Worm (Caenorhabditis elegans) whole organism, L1 larva: Measurements from ENCODE around the gene srh-15.

Experiments
- C04F5.9 ChIP-seq: sonication (generic microtip); optimal IDR thresholded peaks from 2 replicates; lab custom pipeline; 2016; ENCODE audit warnings: missing genetic modification characterization, missing compliant biosample characterization
- C16A3.4 ChIP-seq: fragments of 150-350 bp; optimal IDR thresholded peaks from 2 replicates; lab custom pipeline; 2014; ENCODE audit warnings: missing biosample characterization, missing genetic modification characterization
- C34B4.2 ChIP-seq: sonication (generic microtip); optimal IDR thresholded peaks from 2 replicates; lab custom pipeline; 2017; ENCODE audit warnings: mild to moderate bottlenecking, missing genetic modification characterization, missing compliant biosample characterization
- Y116A8C.19 ChIP-seq: sonication (generic microtip); optimal IDR thresholded peaks from 2 replicates; lab custom pipeline; 2016; ENCODE audit warnings: missing compliant biosample characterization, missing genetic modification characterization, borderline replicate concordance
- alr-1 ChIP-seq: fragments of 200-800 bp; sonication (Bioruptor generic); optimal IDR thresholded peaks from 2 replicates; lab custom pipeline; 2018; ENCODE audit warnings: borderline replicate concordance, mild to moderate bottlenecking, missing genetic modification characterization, missing compliant biosample characterization
- aly-2 ChIP-seq: fragments of 150-350 bp; optimal IDR thresholded peaks from 2 replicates; lab custom pipeline; 2014; ENCODE audit warnings: missing biosample characterization, missing genetic modification characterization
- blmp-1 ChIP-seq: fragments of 150-350 bp; optimal IDR thresholded peaks from 2 replicates; lab custom pipeline; 2014; ENCODE audit warnings: missing biosample characterization, missing genetic modification characterization
- dsc-1 ChIP-seq: sonication (generic microtip); optimal IDR thresholded peaks from 2 replicates; lab custom pipeline; 2016; ENCODE audit warnings: mild to moderate bottlenecking, missing genetic modification characterization, missing compliant biosample characterization
- efl-3 ChIP-seq: fragments of 200-800 bp; sonication (Bioruptor generic); optimal IDR thresholded peaks from 2 replicates; lab custom pipeline; 2018; ENCODE audit warnings: mild to moderate bottlenecking, missing genetic modification characterization, missing compliant biosample characterization
- egl-13 ChIP-seq: sonication (generic microtip); optimal IDR thresholded peaks from 2 replicates; lab custom pipeline; 2016; ENCODE audit warnings: missing genotype, missing genetic modification reagents, missing genetic modification characterization, missing compliant biosample characterization
- egl-27 ChIP-seq, 2 experiments: fragments of 150-350 bp in 1 of 2; sonication (generic microtip); optimal IDR thresholded peaks; 3 replicates each; lab custom pipeline; 2017 to 2018; ENCODE audit warnings: missing biosample characterization in 2 of 2, missing genetic modification characterization in 2 of 2, missing genetic modification reagents in 2 of 2
- elt-2 ChIP-seq: sonication (generic microtip); optimal IDR thresholded peaks from 2 replicates; lab custom pipeline; 2016; ENCODE audit warnings: missing genetic modification characterization, mild to moderate bottlenecking, inconsistent platforms, missing compliant biosample characterization, missing genetic modification reagents
- elt-3 ChIP-seq, 6 experiments: fragments of 150-350 bp in 1 of 6; sonication (generic microtip); optimal IDR thresholded peaks; 2 replicates each; lab custom pipeline; 2017 to 2018; ENCODE audit warnings: missing biosample characterization in 6 of 6, missing genetic modification characterization in 6 of 6, inconsistent platforms in 1 of 6
- fkh-4 ChIP-seq: sonication (generic microtip); optimal IDR thresholded peaks from 2 replicates; lab custom pipeline; 2016; ENCODE audit warnings: missing compliant biosample characterization, missing genetic modification characterization, borderline replicate concordance
- fos-1 ChIP-seq: fragments of 150-350 bp; optimal IDR thresholded peaks from 2 replicates; lab custom pipeline; 2014; ENCODE audit warnings: missing biosample characterization, missing genetic modification characterization
- grh-1 ChIP-seq: fragments of 200-800 bp; sonication (Bioruptor generic); IDR thresholded peaks from 2 replicates; pipeline ENCODE4 v1.3.6; 2022; ENCODE audit warnings: missing genetic modification reagents, missing genetic modification characterization, missing compliant biosample characterization
- hlh-4 ChIP-seq: sonication (generic microtip); optimal IDR thresholded peaks from 2 replicates; lab custom pipeline; 2016; ENCODE audit warnings: mild to moderate bottlenecking, missing genetic modification characterization, missing compliant biosample characterization
- irx-1 ChIP-seq: sonication (generic microtip); optimal IDR thresholded peaks from 2 replicates; lab custom pipeline; 2016; ENCODE audit warnings: missing genetic modification characterization, missing compliant biosample characterization
- isw-1 ChIP-seq: fragments of 200-800 bp; sonication (Bioruptor generic); IDR thresholded peaks from 2 replicates; pipeline ENCODE4 v1.3.6; 2022; ENCODE audit warnings: missing genetic modification characterization, missing compliant biosample characterization
- lin-39 ChIP-seq: fragments of 150-350 bp; optimal IDR thresholded peaks from 2 replicates; lab custom pipeline; 2014; ENCODE audit warnings: missing biosample characterization, missing genetic modification reagents, missing genetic modification characterization
- lsy-2 ChIP-seq, 2 experiments: fragments of 150-350 bp; optimal IDR thresholded peaks; 2 replicates each; lab custom pipeline; 2014; ENCODE audit warnings: missing biosample characterization in 2 of 2, missing genetic modification characterization in 2 of 2
- mef-2 ChIP-seq: fragments of 150-350 bp; optimal IDR thresholded peaks from 2 replicates; lab custom pipeline; 2014; ENCODE audit warnings: missing biosample characterization, missing genetic modification characterization
- mep-1 ChIP-seq: fragments of 150-350 bp; optimal IDR thresholded peaks from 2 replicates; lab custom pipeline; 2014; ENCODE audit warnings: missing biosample characterization, missing genetic modification characterization
- nhr-12 ChIP-seq: sonication (generic microtip); optimal IDR thresholded peaks from 2 replicates; lab custom pipeline; 2017; ENCODE audit warnings: missing biosample characterization, missing genetic modification characterization
- nhr-28 ChIP-seq: fragments of 150-350 bp; optimal IDR thresholded peaks from 2 replicates; lab custom pipeline; 2014; ENCODE audit warnings: missing biosample characterization, missing genetic modification characterization
- nhr-71 ChIP-seq: sonication (generic microtip); optimal IDR thresholded peaks from 2 replicates; lab custom pipeline; 2016; ENCODE audit warnings: mild to moderate bottlenecking, missing genetic modification characterization, moderate library complexity, missing compliant biosample characterization
- pag-3 ChIP-seq: sonication (generic microtip); optimal IDR thresholded peaks from 2 replicates; lab custom pipeline; 2017; ENCODE audit warnings: missing genetic modification characterization, mild to moderate bottlenecking, missing compliant biosample characterization, antibody characterized with exemption, borderline replicate concordance; ENCODE audit not compliant: insufficient read depth
- pqm-1 ChIP-seq: sonication (generic microtip); optimal IDR thresholded peaks from 3 replicates; lab custom pipeline; 2017; ENCODE audit warnings: missing biosample characterization, missing genetic modification characterization
- rnt-1 ChIP-seq: sonication (generic microtip); optimal IDR thresholded peaks from 2 replicates; lab custom pipeline; 2016; ENCODE audit warnings: mild to moderate bottlenecking, missing genetic modification characterization, moderate library complexity, missing compliant biosample characterization
- skn-1 ChIP-seq: fragments of 150-350 bp; optimal IDR thresholded peaks from 2 replicates; lab custom pipeline; 2014; ENCODE audit warnings: missing biosample characterization, missing genetic modification characterization
- snu-23 ChIP-seq: sonication (generic microtip); optimal IDR thresholded peaks from 2 replicates; lab custom pipeline; 2016; ENCODE audit warnings: missing genetic modification characterization, missing compliant biosample characterization
- sox-4 ChIP-seq: sonication (generic microtip); optimal IDR thresholded peaks from 2 replicates; lab custom pipeline; 2016; ENCODE audit warnings: missing genetic modification characterization, missing compliant biosample characterization
- sptf-1 ChIP-seq: fragments of 150-350 bp; optimal IDR thresholded peaks from 2 replicates; lab custom pipeline; 2014; ENCODE audit warnings: missing biosample characterization, missing genetic modification characterization
- tbx-2 ChIP-seq: sonication (generic microtip); optimal IDR thresholded peaks from 2 replicates; lab custom pipeline; 2016; ENCODE audit warnings: missing genetic modification characterization, missing compliant biosample characterization
- unc-130 ChIP-seq: fragments of 150-350 bp; optimal IDR thresholded peaks from 2 replicates; lab custom pipeline; 2017; ENCODE audit warnings: missing biosample characterization, missing genetic modification characterization, inconsistent platforms
- unc-30 ChIP-seq: sonication (generic microtip); optimal IDR thresholded peaks from 2 replicates; lab custom pipeline; 2017; ENCODE audit warnings: missing biosample characterization, missing genetic modification characterization
- unc-62 ChIP-seq: fragments of 150-350 bp; optimal IDR thresholded peaks from 2 replicates; lab custom pipeline; 2014; ENCODE audit warnings: missing biosample characterization, missing genetic modification reagents, missing genetic modification characterization
- unc-98 ChIP-seq: fragments of 200-800 bp; sonication (Bioruptor generic); IDR thresholded peaks from 2 replicates; pipeline ENCODE4 v1.3.6; 2022; ENCODE audit warnings: missing genetic modification characterization, missing compliant biosample characterization
- vab-15 ChIP-seq: sonication (generic microtip); optimal IDR thresholded peaks from 2 replicates; lab custom pipeline; 2017; ENCODE audit warnings: missing genotype, mild to moderate bottlenecking, missing genetic modification characterization, missing compliant biosample characterization
- zag-1 ChIP-seq: fragments of 150-350 bp; optimal IDR thresholded peaks from 2 replicates; lab custom pipeline; 2014; ENCODE audit warnings: missing biosample characterization, missing genetic modification characterization
- ztf-11 ChIP-seq, 2 experiments: sonication (generic microtip); optimal IDR thresholded peaks; 2 replicates each; lab custom pipeline; 2016 to 2017; ENCODE audit warnings: missing genetic modification characterization in 2 of 2, missing biosample characterization in 1 of 2, missing compliant biosample characterization in 1 of 2
- ztf-4 ChIP-seq: fragments of 150-350 bp; optimal IDR thresholded peaks from 2 replicates; lab custom pipeline; 2014; ENCODE audit warnings: missing biosample characterization, missing genetic modification characterization

The srh-15 gene

DNA sequence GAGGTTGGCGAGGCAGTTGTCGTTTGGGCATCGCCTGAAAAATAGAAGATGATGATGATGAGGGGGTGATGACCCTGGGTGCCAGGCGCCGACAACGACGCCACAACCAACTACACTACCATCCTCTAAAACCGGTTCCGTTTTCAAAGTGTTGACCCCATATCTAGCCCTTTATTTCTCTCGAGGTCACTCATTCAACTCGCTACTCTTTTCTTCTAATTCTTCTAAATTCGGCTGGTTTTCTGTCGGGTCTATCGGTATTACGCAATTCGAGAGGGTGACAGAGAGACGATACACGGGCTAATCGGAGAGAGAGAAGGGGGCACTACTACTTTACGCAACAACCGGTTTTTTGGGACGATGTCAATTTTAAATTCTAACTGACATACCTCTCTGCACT, 50.6 kb downstream of the srh-15 start (continued):
- TF ChIP-seq isw-1 (GFP tag; lab: Robert Waterston, UW) (no peak), nhr-71 (tag; lab: Kevin White, UChicago) (peak; percentile 86), egl-13 (no peak), nhr-28 (no peak), sox-4 (tag; lab: Kevin White, UChicago) (no peak), nhr-12 (tag; lab: Kevin White, UChicago) (no peak), lin-39 (no peak), ztf-11 (tag; optimal IDR thresholded peaks at IDR 0.05; lab: Kevin White, UChicago) (no peak), irx-1 (tag; lab: Kevin White, UChicago) (peak; percentile 62), tbx-2 (peak; percentile 55), zag-1 (tag; lab: Kevin White, UChicago) (no peak), elt-2 (no peak), fos-1 (tag; lab: Kevin White, UChicago) (peak; percentile 66), pag-3 (no peak), snu-23 (GFP tag; lab: Kevin White, UChicago) (peak; percentile 92), C04F5.9 (tag; lab: Kevin White, UChicago) (peak; percentile 2), C34B4.2 (tag; lab: Kevin White, UChicago) (no peak), efl-3 (GFP tag; lab: Kevin White, UChicago) (peak; percentile 13), pqm-1 (tag; lab: Kevin White, UChicago) (no peak), blmp-1 (tag; lab: Kevin White, UChicago) (peak; percentile 95), alr-1 (no peak), hlh-4 (tag; lab: Kevin White, UChicago) (no peak), mef-2 (tag; lab: Kevin White, UChicago) (no peak), ztf-4 (tag; lab: Kevin White, UChicago) (peak; percentile 57), elt-3 (tag; optimal IDR thresholded peaks at IDR 0.05; lab: Kevin White, UChicago) (peak in 5 of 6 experiments; percentile 59 to 96 (median 93)), grh-1 (GFP tag; lab: Robert Waterston, UW) (peak; percentile 100), unc-98 (GFP tag; lab: Robert Waterston, UW) (no peak), skn-1 (tag; lab: Kevin White, UChicago) (peak; percentile 5), dsc-1 (tag; lab: Kevin White, UChicago) (no peak), vab-15 (tag; lab: Kevin White, UChicago) (no peak), unc-62 (GFP tag; lab: Kevin White, UChicago) (no peak), aly-2 (tag; lab: Kevin White, UChicago) (no peak), lsy-2 (tag; optimal IDR thresholded peaks at IDR 0.05; lab: Kevin White, UChicago) (peak; percentile 63 to 75), egl-27 (tag; optimal IDR thresholded peaks at IDR 0.05; lab: Kevin White, UChicago) (peak; percentile 19 to 38), sptf-1 (tag; lab: Kevin White, UChicago) (no peak), mep-1 (peak; percentile 81), C16A3.4 (tag; lab: Kevin White, UChicago) (peak; percentile 62), rnt-1 (tag; lab: Kevin White, UChicago) (peak; percentile 38), unc-130 (tag; lab: Kevin White, UChicago) (peak; percentile 59), unc-30 (tag; lab: Kevin White, UChicago) (no peak), fkh-4 (tag; lab: Kevin White, UChicago) (no peak), Y116A8C.19 (no peak)
